Worm (Caenorhabditis elegans) whole organism, young adult: ENCODE measurements around the gene T05E12.9.

Experiments
- F22D6.2 ChIP-seq: sonication (generic microtip); optimal IDR thresholded peaks from 2 replicates; lab custom pipeline; 2016; ENCODE audit warnings: mild to moderate bottlenecking, missing genetic modification characterization, missing compliant biosample characterization
- Y95B8A.8 ChIP-seq: fragments of 200-800 bp; sonication (Bioruptor generic); IDR thresholded peaks from 2 replicates; pipeline ENCODE4 v1.3.6; 2022; ENCODE audit warnings: missing genetic modification reagents, missing genetic modification characterization, missing compliant biosample characterization
- ama-1 ChIP-seq, 3 experiments: fragments of 150-350 bp in 1 of 3; sonication (generic microtip) in 2 of 3; optimal IDR thresholded peaks; 2 replicates each; lab custom pipeline; 2014 to 2018; ENCODE audit warnings: missing biosample characterization in 2 of 3, missing genetic modification characterization in 2 of 3, missing genetic modification reagents in 2 of 3
- hsf-1 ChIP-seq: fragments of 200-800 bp; sonication (Bioruptor generic); IDR thresholded peaks from 2 replicates; pipeline ENCODE4 v1.3.6; 2022; ENCODE audit warnings: missing genetic modification reagents, missing genetic modification characterization, missing compliant biosample characterization
- nfya-1 ChIP-seq: sonication (generic microtip); optimal IDR thresholded peaks from 2 replicates; lab custom pipeline; 2017; ENCODE audit warnings: antibody characterized with exemption, missing compliant biosample characterization, missing genetic modification characterization, borderline replicate concordance; ENCODE audit not compliant: insufficient read depth
- nhr-80 ChIP-seq: sonication (generic microtip); optimal IDR thresholded peaks from 2 replicates; lab custom pipeline; 2016; ENCODE audit warnings: missing genetic modification characterization, missing compliant biosample characterization
- pha-4 ChIP-seq: fragments of 150-350 bp; sonication (generic microtip); optimal IDR thresholded peaks from 2 replicates; lab custom pipeline; 2014; ENCODE audit warnings: missing biosample characterization, missing genetic modification reagents, missing genetic modification characterization
- somi-1 ChIP-seq: fragments of 200-800 bp; sonication (Bioruptor generic); optimal IDR thresholded peaks from 2 replicates; lab custom pipeline; 2018; ENCODE audit warnings: mild to moderate bottlenecking, missing genetic modification characterization, missing compliant biosample characterization
- unc-62 ChIP-seq: fragments of 150-350 bp; optimal IDR thresholded peaks from 2 replicates; lab custom pipeline; 2014; ENCODE audit warnings: missing biosample characterization, missing genetic modification reagents, missing genetic modification characterization
- ztf-26 ChIP-seq: sonication (generic microtip); optimal IDR thresholded peaks from 2 replicates; lab custom pipeline; 2017; ENCODE audit warnings: missing genetic modification characterization, missing compliant biosample characterization

DNA sequence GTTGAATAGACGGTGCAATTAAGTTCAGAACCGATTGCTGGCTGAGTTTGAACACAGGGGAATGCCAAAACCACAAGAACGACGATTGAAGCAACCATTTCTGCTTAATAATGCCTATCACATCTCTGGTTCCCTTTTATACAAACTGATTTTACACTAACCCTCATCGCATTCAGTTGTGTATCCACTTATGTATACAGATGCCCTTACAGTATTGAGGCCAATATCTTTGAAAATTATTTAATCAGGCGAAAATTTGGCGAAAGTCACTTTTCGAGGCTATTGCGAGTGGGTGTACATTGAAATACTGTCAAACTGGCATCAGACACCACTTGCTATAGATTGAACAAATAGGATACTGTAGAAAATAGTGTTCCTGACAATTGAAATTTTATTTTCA lies 16.1 kb upstream of the T05E12.9 start, which contains the start of the genes ZK218.3 and ZK218.4:
- TF ChIP-seq ztf-26 (no peak), F22D6.2 (tag; lab: Kevin White, UChicago) (no peak), ama-1 (optimal IDR thresholded peaks at IDR 0.05; lab: Kevin White, UChicago) (no peak), ama-1 (GFP tag; optimal IDR thresholded peaks at IDR 0.05; lab: Kevin White, UChicago) (no peak), nhr-80 (tag; lab: Kevin White, UChicago) (no peak), unc-62 (GFP tag; lab: Kevin White, UChicago) (no peak), pha-4 (tag; lab: Kevin White, UChicago) (no peak), nfya-1 (tag; lab: Kevin White, UChicago) (no peak), hsf-1 (GFP tag; lab: Robert Waterston, UW) (no peak), somi-1 (no peak), Y95B8A.8 (GFP tag; lab: Robert Waterston, UW) (no peak)
